Fruit fly (Drosophila melanogaster) whole organism, embryonic: Measurements from ENCODE around the gene alpha-Man-Ia.

Source experiments
- Adf1 ChIP-seq: fragments of 200-800 bp; sonication (Bioruptor generic); IDR thresholded peaks from 2 replicates; pipeline ENCODE4 v1.3.6; 2022; ENCODE audit warnings: missing biosample characterization, missing genetic modification characterization
- Atf-2 ChIP-seq: fragments of 200-800 bp; sonication (Bioruptor generic); optimal IDR thresholded peaks from 2 replicates; lab custom pipeline; 2016; ENCODE audit warnings: missing biosample characterization, missing genetic modification characterization
- Awh ChIP-seq: fragments of 200-800 bp; sonication (Bioruptor generic); IDR thresholded peaks from 2 replicates; pipeline ENCODE4, ENCODE4 v1.3.6; 2022; ENCODE audit warnings: missing biosample characterization, missing genetic modification characterization
- CG10274 ChIP-seq: fragments of 200-800 bp; sonication (Bioruptor generic); optimal IDR thresholded peaks from 3 replicates; lab custom pipeline; 2017; ENCODE audit warnings: missing biosample characterization, mild to moderate bottlenecking, missing genetic modification characterization
- CG13287 ChIP-seq: fragments of 200-800 bp; sonication (Bioruptor generic); IDR thresholded peaks from 2 replicates; pipeline ENCODE4 v1.3.6; 2022; ENCODE audit warnings: missing biosample characterization, missing genetic modification characterization; ENCODE audit not compliant: partially characterized antibody
- CG13775 ChIP-seq: fragments of 200-800 bp; sonication (Bioruptor generic); optimal IDR thresholded peaks from 3 replicates; lab custom pipeline; 2017; ENCODE audit warnings: missing biosample characterization, mild to moderate bottlenecking, missing genetic modification characterization
- CG17328 ChIP-seq: fragments of 200-800 bp; sonication (Bioruptor generic); IDR thresholded peaks from 2 replicates; pipeline ENCODE4 v1.3.6; 2022; ENCODE audit warnings: missing biosample characterization, missing genetic modification characterization
- CG17359 ChIP-seq: fragments of 200-800 bp; sonication (Bioruptor generic); optimal IDR thresholded peaks from 3 replicates; lab custom pipeline; 2018; ENCODE audit warnings: missing biosample characterization, mild to moderate bottlenecking, missing genetic modification characterization, moderate library complexity
- CG18262 ChIP-seq: fragments of 200-800 bp; optimal IDR thresholded peaks from 3 replicates; lab custom pipeline; 2019; ENCODE audit warnings: missing biosample characterization, mild to moderate bottlenecking, missing genetic modification characterization, moderate library complexity
- CG31224 ChIP-seq: fragments of 200-800 bp; sonication (Bioruptor generic); IDR thresholded peaks from 2 replicates; pipeline ENCODE4 v1.3.6; 2022; ENCODE audit warnings: missing biosample characterization, missing genetic modification characterization
- CG33213 ChIP-seq: fragments of 200-800 bp; sonication (Bioruptor generic); optimal IDR thresholded peaks from 3 replicates; lab custom pipeline; 2016; ENCODE audit warnings: missing biosample characterization, missing genetic modification characterization
- CG42726 ChIP-seq: fragments of 200-800 bp; sonication (Bioruptor generic); IDR thresholded peaks from 2 replicates; pipeline ENCODE4 v1.3.6; 2022; ENCODE audit warnings: missing biosample characterization, missing genetic modification characterization; ENCODE audit not compliant: partially characterized antibody
- CG6175 ChIP-seq: fragments of 200-800 bp; sonication (Bioruptor generic); IDR thresholded peaks from 3 replicates; pipeline ENCODE4 v1.3.6; 2022; ENCODE audit warnings: missing biosample characterization, missing genetic modification characterization
- CG6272 ChIP-seq: fragments of 200-800 bp; sonication (Bioruptor generic); IDR thresholded peaks from 2 replicates; pipeline ENCODE4 v1.3.6; 2022; ENCODE audit warnings: missing biosample characterization, missing genetic modification characterization
- CG6813 ChIP-seq: fragments of 200-800 bp; sonication (Bioruptor generic); optimal IDR thresholded peaks from 2 replicates; lab custom pipeline; 2017; ENCODE audit warnings: missing biosample characterization, missing genetic modification characterization, mild to moderate bottlenecking, moderate library complexity, missing genetic modification reagents
- CG8281 ChIP-seq: fragments of 200-800 bp; sonication (Bioruptor generic); optimal IDR thresholded peaks from 2 replicates; lab custom pipeline; 2018; ENCODE audit warnings: missing biosample characterization, mild to moderate bottlenecking, missing genetic modification characterization, moderate library complexity
- Camta ChIP-seq: fragments of 200-800 bp; sonication (Bioruptor generic); optimal IDR thresholded peaks from 2 replicates; lab custom pipeline; 2016; ENCODE audit warnings: missing biosample characterization, missing genetic modification characterization
- CkIIα-i1 ChIP-seq: fragments of 200-800 bp; sonication (Bioruptor generic); IDR thresholded peaks from 2 replicates; pipeline ENCODE4 v1.3.6; 2022; ENCODE audit warnings: missing biosample characterization, missing genetic modification characterization
- CrebB ChIP-seq: fragments of 200-800 bp; sonication (Bioruptor generic); optimal IDR thresholded peaks from 3 replicates; lab custom pipeline; 2018; ENCODE audit warnings: missing biosample characterization, mild to moderate bottlenecking, missing genetic modification characterization
- Drgx ChIP-seq: fragments of 200-800 bp; sonication (Bioruptor generic); IDR thresholded peaks from 2 replicates; pipeline ENCODE4 v1.3.6; 2022; ENCODE audit warnings: missing biosample characterization, missing genetic modification characterization
- Ets65A ChIP-seq: fragments of 200-800 bp; sonication (Bioruptor generic); peaks from one replicate; lab custom pipeline; 2016; ENCODE audit warnings: missing biosample characterization, missing genetic modification characterization
- Ets97D ChIP-seq: fragments of 200-800 bp; sonication (Bioruptor generic); optimal IDR thresholded peaks from 3 replicates; lab custom pipeline; 2016; ENCODE audit warnings: missing biosample characterization, missing genetic modification characterization
- GATAe ChIP-seq: fragments of 200-800 bp; sonication (Bioruptor generic); conservative IDR thresholded peaks from 2 replicates; pipeline ENCODE4 v1.3.6; 2022; ENCODE audit warnings: missing biosample characterization, missing genetic modification characterization
- HHEX ChIP-seq: fragments of 200-800 bp; sonication (Bioruptor generic); optimal IDR thresholded peaks from 3 replicates; lab custom pipeline; 2017; ENCODE audit warnings: missing biosample characterization, mild to moderate bottlenecking, missing genetic modification characterization, missing genetic modification reagents
- Hand ChIP-seq: fragments of 200-800 bp; sonication (Bioruptor generic); optimal IDR thresholded peaks from 2 replicates; lab custom pipeline; 2017; ENCODE audit warnings: mild to moderate bottlenecking, missing biosample characterization, missing genetic modification reagents, missing genetic modification characterization
- Hsf ChIP-seq: fragments of 200-800 bp; sonication (Bioruptor generic); optimal IDR thresholded peaks from 3 replicates; lab custom pipeline; 2016; ENCODE audit warnings: missing biosample characterization, missing genetic modification characterization
- Jarid2 ChIP-seq: fragments of 200-800 bp; sonication (Bioruptor generic); optimal IDR thresholded peaks from 3 replicates; lab custom pipeline; 2017; ENCODE audit warnings: mild to moderate bottlenecking, missing biosample characterization, missing genetic modification reagents, missing genetic modification characterization
- MTF-1 ChIP-seq: fragments of 200-800 bp; sonication (Bioruptor generic); optimal IDR thresholded peaks from 2 replicates; lab custom pipeline; 2018; ENCODE audit warnings: missing biosample characterization, mild to moderate bottlenecking, missing genetic modification characterization, borderline replicate concordance
- Meics ChIP-seq: fragments of 200-800 bp; sonication (Bioruptor generic); optimal IDR thresholded peaks from 2 replicates; lab custom pipeline; 2017; ENCODE audit warnings: missing biosample characterization, mild to moderate bottlenecking, missing genetic modification characterization
- NC2β ChIP-seq: fragments of 200-800 bp; sonication (Bioruptor generic); optimal IDR thresholded peaks from 2 replicates; lab custom pipeline; 2016; ENCODE audit warnings: missing biosample characterization, missing genetic modification characterization
- Sox102F ChIP-seq: fragments of 200-800 bp; sonication (Bioruptor generic); optimal IDR thresholded peaks from 2 replicates; lab custom pipeline; 2018; ENCODE audit warnings: missing biosample characterization, mild to moderate bottlenecking, missing genetic modification characterization, moderate library complexity
- Usf ChIP-seq: fragments of 200-800 bp; sonication (Bioruptor generic); optimal IDR thresholded peaks from 2 replicates; lab custom pipeline; 2017; ENCODE audit warnings: missing genotype, missing biosample characterization, missing genetic modification characterization
- YL-1 ChIP-seq: fragments of 200-800 bp; sonication (Bioruptor generic); optimal IDR thresholded peaks from 3 replicates; lab custom pipeline; 2017; ENCODE audit warnings: missing biosample characterization, mild to moderate bottlenecking, missing genetic modification characterization
- al ChIP-seq: fragments of 200-800 bp; sonication (Bioruptor generic); IDR thresholded peaks from 2 replicates; pipeline ENCODE4 v1.3.6; 2022; ENCODE audit warnings: missing biosample characterization, missing genetic modification characterization
- bigmax ChIP-seq: fragments of 200-800 bp; sonication (Bioruptor generic); optimal IDR thresholded peaks from 2 replicates; lab custom pipeline; 2018; ENCODE audit warnings: missing biosample characterization, mild to moderate bottlenecking, missing genetic modification characterization
- bsh ChIP-seq, 2 experiments: fragments of 200-800 bp; sonication (Bioruptor generic); optimal IDR thresholded peaks; 2 replicates each; lab custom pipeline; 2017 to 2018; ENCODE audit warnings: mild to moderate bottlenecking in 2 of 2, missing biosample characterization in 2 of 2, missing genetic modification characterization in 2 of 2, moderate library complexity in 1 of 2
- exex ChIP-seq: fragments of 200-800 bp; sonication (Bioruptor generic); optimal IDR thresholded peaks from 4 replicates; lab custom pipeline; 2018; ENCODE audit warnings: missing biosample characterization, mild to moderate bottlenecking, missing genetic modification characterization, moderate library complexity
- gt ChIP-seq: fragments of 200-800 bp; sonication (Bioruptor generic); IDR thresholded peaks from 2 replicates; pipeline ENCODE4 v1.3.6; 2022; ENCODE audit warnings: missing biosample characterization, missing genetic modification characterization
- jing ChIP-seq: fragments of 200-800 bp; sonication (Bioruptor generic); optimal IDR thresholded peaks from 2 replicates; lab custom pipeline; 2018; ENCODE audit warnings: missing biosample characterization, mild to moderate bottlenecking, missing genetic modification characterization
- klu ChIP-seq: fragments of 200-800 bp; sonication (Bioruptor generic); IDR thresholded peaks from 2 replicates; pipeline ENCODE4 v1.3.6; 2022; ENCODE audit warnings: missing biosample characterization, missing genetic modification characterization
- nmo ChIP-seq: fragments of 200-800 bp; sonication (Bioruptor generic); optimal IDR thresholded peaks from 2 replicates; lab custom pipeline; 2018; ENCODE audit warnings: missing biosample characterization, mild to moderate bottlenecking, missing genetic modification characterization, moderate library complexity
- pan ChIP-seq, 4 experiments: fragments of >200 bp in 3 of 4; fragments of 200-800 bp in 1 of 4; sonication (Bioruptor generic) in 1 of 4; optimal IDR thresholded peaks in 3 of 4; IDR thresholded peaks in 1 of 4; 2 replicates each; pipeline versions ENCODE4 v1.3.6 to Lab custom; 2017 to 2022; ENCODE audit warnings: missing biosample characterization in 2 of 4, missing genetic modification characterization in 2 of 4, mixed read lengths in 1 of 4
- phol ChIP-seq: fragments of 200-800 bp; sonication (Bioruptor generic); optimal IDR thresholded peaks from 3 replicates; lab custom pipeline; 2018; ENCODE audit warnings: missing biosample characterization, mild to moderate bottlenecking, missing genetic modification characterization, moderate library complexity
- ranshi ChIP-seq: fragments of 200-800 bp; sonication (Bioruptor generic); IDR thresholded peaks from 2 replicates; pipeline ENCODE4 v1.3.6; 2022; ENCODE audit warnings: missing biosample characterization, missing genetic modification characterization
- row ChIP-seq: fragments of 200-800 bp; sonication (Bioruptor generic); IDR thresholded peaks from 3 replicates; pipeline ENCODE4 v1.3.6; 2022; ENCODE audit warnings: missing biosample characterization, missing genetic modification characterization
- slbo ChIP-seq: fragments of 200-800 bp; sonication (Bioruptor generic); IDR thresholded peaks from 2 replicates; pipeline ENCODE4 v1.3.6; 2022; ENCODE audit warnings: missing biosample characterization, missing genetic modification characterization
- sug ChIP-seq: fragments of 200-800 bp; optimal IDR thresholded peaks from 2 replicates; lab custom pipeline; 2019; ENCODE audit warnings: missing biosample characterization, mild to moderate bottlenecking, missing genetic modification characterization, moderate library complexity
- tin ChIP-seq: fragments of 200-800 bp; sonication (Bioruptor generic); optimal IDR thresholded peaks from 3 replicates; lab custom pipeline; 2016; ENCODE audit warnings: missing biosample characterization, missing genetic modification characterization
- wor ChIP-seq: fragments of 200-800 bp; sonication (Bioruptor generic); IDR thresholded peaks from 2 replicates; pipeline ENCODE4 v1.3.6; 2022; ENCODE audit warnings: missing biosample characterization, missing genetic modification characterization
- zen2 ChIP-seq: fragments of 200-800 bp; sonication (Bioruptor generic); IDR thresholded peaks from 3 replicates; pipeline ENCODE4 v1.3.6; 2022; ENCODE audit warnings: missing biosample characterization, missing genetic modification characterization; ENCODE audit not compliant: partially characterized antibody
- zfh1 ChIP-seq: fragments of 200-800 bp; sonication (Bioruptor generic); IDR thresholded peaks from 3 replicates; pipeline ENCODE4 v1.3.6; 2022; ENCODE audit warnings: missing biosample characterization, missing genetic modification characterization

alpha-Man-Ia gene

dm6 chrX:10300140-10300539 lies 25.6 kb downstream of the alpha-Man-Ia start (continued):
- TF ChIP-seq CrebB (tag; lab: Kevin White, UChicago) (no peak), Sox102F (GFP tag; lab: Kevin White, UChicago) (peak; percentile 36), CG18262 (tag; lab: Kevin White, UChicago) (no peak), row (GFP tag; lab: Robert Waterston, UW) (peak; percentile 38; the same call in 1 of the 3 replicates), CG6813 (GFP tag; lab: Kevin White, UChicago) (no peak), Hsf (GFP tag; lab: Kevin White, UChicago) (no peak), CG33213 (GFP tag; lab: Kevin White, UChicago) (no peak), Drgx (GFP tag; lab: Robert Waterston, UW) (no peak), Awh (GFP tag; lab: Robert Waterston, UW) (no peak), CG6175 (no peak), GATAe (GFP tag; lab: Robert Waterston, UW) (no peak), nmo (GFP tag; lab: Kevin White, UChicago) (peak; percentile 8), sug (tag; lab: Kevin White, UChicago) (no peak), ranshi (GFP tag; lab: Robert Waterston, UW) (peak; percentile 26; the same call in 1 of the 2 replicates), Jarid2 (GFP tag; lab: Kevin White, UChicago) (no peak), CG42726 (GFP tag; lab: Robert Waterston, UW) (no peak), wor (no peak), zfh1 (no peak), bsh (GFP tag; optimal IDR thresholded peaks at IDR 0.05; lab: Kevin White, UChicago) (peak in 1 of 2 experiments; percentile 16), CG8281 (no peak), exex (no peak), Adf1 (GFP tag; lab: Robert Waterston, UW) (no peak), bigmax (GFP tag; lab: Kevin White, UChicago) (no peak), tin (no peak), Ets97D (no peak), Usf (GFP tag; lab: Kevin White, UChicago) (no peak), CG31224 (GFP tag; lab: Robert Waterston, UW) (no peak), jing (GFP tag; lab: Kevin White, UChicago) (no peak), CG13775 (GFP tag; lab: Kevin White, UChicago) (no peak), al (GFP tag; lab: Robert Waterston, UW) (no peak), slbo (GFP tag; lab: Robert Waterston, UW) (peak; percentile 39), CG17328 (GFP tag; lab: Robert Waterston, UW) (no peak), pan (optimal IDR thresholded peaks at IDR 0.05; lab: Kevin White, UChicago) (no peak), pan (GFP tag; optimal IDR thresholded peaks at IDR 0.05 in 1 of 2, IDR thresholded peaks at IDR 0.05 in 1 of 2) (peak in 1 of 2 experiments; percentile 32), zen2 (GFP tag; lab: Robert Waterston, UW) (no peak), YL-1 (no peak), Camta (GFP tag; lab: Kevin White, UChicago) (no peak), phol (tag; lab: Kevin White, UChicago) (no peak), CG6272 (GFP tag; lab: Robert Waterston, UW) (no peak), NC2β (no peak), gt (no peak), CkIIα-i1 (GFP tag; lab: Robert Waterston, UW) (no peak), MTF-1 (no peak), Ets65A (GFP tag; lab: Kevin White, UChicago) (peak; percentile 45), CG17359 (no peak), Hand (no peak), CG13287 (GFP tag; lab: Robert Waterston, UW) (no peak), Atf-2 (GFP tag; lab: Kevin White, UChicago) (no peak), klu (no peak), HHEX (GFP tag; lab: Kevin White, UChicago) (no peak), Meics (peak; percentile 4), CG10274 (GFP tag; lab: Kevin White, UChicago) (no peak)
